ENCODE assay signal across 5 fruit fly cellular contexts in genomic region chrX:3774277-3774676, dm6.
TF ChIP-seq lines count a peak whose summit lies in the region.

No protein-coding gene starts in this region.

- TF ChIP-seq CTCF in whole organism, embryonic (GFP tag; optimal IDR thresholded peaks at IDR 0.05; lab: Kevin White, UChicago): peak; percentile 16

TF ChIP-seq in whole organism, adult, 20 proteins besides CTCF, POLR2A, EP300 and RAD21 (continues in another document):
- TF ChIP-seq Clk (GFP tag; optimal IDR thresholded peaks at IDR 0.05; lab: Kevin White, UChicago) (peak; percentile 75), cnc (optimal IDR thresholded peaks at IDR 0.05; lab: Kevin White, UChicago) (no peak), Mnt (GFP tag; optimal IDR thresholded peaks at IDR 0.05; lab: Kevin White, UChicago) (peak; percentile 83), cic (GFP tag; optimal IDR thresholded peaks at IDR 0.05; lab: Kevin White, UChicago) (peak; percentile 65), kay (GFP tag; lab: Kevin White, UChicago; ENCODE audit: borderline replicate concordance) (peak; percentile 89), CG5204 (GFP tag; optimal IDR thresholded peaks at IDR 0.05; lab: Kevin White, UChicago) (peak; percentile 84), CG12768 (GFP tag; optimal IDR thresholded peaks at IDR 0.05; lab: Kevin White, UChicago) (peak; percentile 81), CG11617 (GFP tag; optimal IDR thresholded peaks at IDR 0.05; lab: Kevin White, UChicago) (peak; percentile 93), Crg-1 (GFP tag; optimal IDR thresholded peaks at IDR 0.05; lab: Kevin White, UChicago) (peak; percentile 93), CG7101 (tag; optimal IDR thresholded peaks at IDR 0.05; lab: Kevin White, UChicago) (peak; percentile 99), CG14711 (tag; optimal IDR thresholded peaks at IDR 0.05; lab: Kevin White, UChicago) (peak; percentile 95), tj (GFP tag; optimal IDR thresholded peaks at IDR 0.05; lab: Kevin White, UChicago) (peak; percentile 84), CG33017 (tag; optimal IDR thresholded peaks at IDR 0.05; lab: Kevin White, UChicago) (peak; percentile 93), Hr96 (GFP tag; optimal IDR thresholded peaks at IDR 0.05; lab: Kevin White, UChicago) (peak; percentile 91), toe (GFP tag; optimal IDR thresholded peaks at IDR 0.05; lab: Kevin White, UChicago) (peak; percentile 74), CG7045 (GFP tag; optimal IDR thresholded peaks at IDR 0.05; lab: Kevin White, UChicago) (peak; percentile 88), ovo (GFP tag; optimal IDR thresholded peaks at IDR 0.05; lab: Kevin White, UChicago) (peak; percentile 81), pad (GFP tag; optimal IDR thresholded peaks at IDR 0.05; lab: Kevin White, UChicago) (peak; percentile 87)

TF ChIP-seq in whole organism, embryonic, 481 proteins besides CTCF, POLR2A, EP300 and RAD21 (continues in another document):
- TF ChIP-seq mld (GFP tag; IDR thresholded peaks at IDR 0.05; lab: Robert Waterston, UW; ENCODE audit: partially characterized antibody) (no peak), Meics (GFP tag; optimal IDR thresholded peaks at IDR 0.05; lab: Kevin White, UChicago) (peak; percentile 95), Dek (tag; optimal IDR thresholded peaks at IDR 0.05; lab: Kevin White, UChicago) (peak; percentile 94), klu (GFP tag; IDR thresholded peaks at IDR 0.05; lab: Robert Waterston, UW) (peak; percentile 83), trem (tag; optimal IDR thresholded peaks at IDR 0.05; lab: Kevin White, UChicago) (peak; percentile 40), bab2 (GFP tag; optimal IDR thresholded peaks at IDR 0.05; lab: Kevin White, UChicago) (peak; percentile 92), CG13775 (GFP tag; optimal IDR thresholded peaks at IDR 0.05; lab: Kevin White, UChicago) (peak; percentile 80), CG9817 (tag; optimal IDR thresholded peaks at IDR 0.05; lab: Kevin White, UChicago) (peak; percentile 94), CG14050 (GFP tag; IDR thresholded peaks at IDR 0.05; lab: Robert Waterston, UW) (peak; percentile 84), Vsx1 (GFP tag; optimal IDR thresholded peaks at IDR 0.05; lab: Kevin White, UChicago) (peak; percentile 61), MTF-1 (GFP tag; optimal IDR thresholded peaks at IDR 0.05; lab: Kevin White, UChicago; ENCODE audit: borderline replicate concordance) (peak; percentile 75), CG32767 (GFP tag; IDR thresholded peaks at IDR 0.05; lab: Robert Waterston, UW) (peak; percentile 90), NK7.1 (GFP tag; optimal IDR thresholded peaks at IDR 0.05; lab: Kevin White, UChicago) (peak; percentile 71), CG5245 (GFP tag; optimal IDR thresholded peaks at IDR 0.05; lab: Kevin White, UChicago) (peak; percentile 76), CG6175 (GFP tag; IDR thresholded peaks at IDR 0.05; lab: Robert Waterston, UW) (peak; percentile 89), ken (GFP tag; IDR thresholded peaks at IDR 0.05; lab: Robert Waterston, UW) (peak; percentile 79), CG12391 (tag; optimal IDR thresholded peaks at IDR 0.05; lab: Kevin White, UChicago) (peak; percentile 90), dm (GFP tag; optimal IDR thresholded peaks at IDR 0.05; lab: Kevin White, UChicago) (peak; percentile 66)

TF ChIP-seq in whole organism, prepupa, 60 proteins besides CTCF, POLR2A, EP300 and RAD21 (continues in another document):
- TF ChIP-seq CG15336 (GFP tag; IDR thresholded peaks at IDR 0.05; lab: Robert Waterston, UW) (peak; percentile 95), pdm3 (GFP tag; optimal IDR thresholded peaks at IDR 0.05; lab: Kevin White, UChicago) (peak; percentile 83), Sox102F (GFP tag; optimal IDR thresholded peaks at IDR 0.05; lab: Kevin White, UChicago) (peak; percentile 71), CG9139 (GFP tag; optimal IDR thresholded peaks at IDR 0.05; lab: Kevin White, UChicago) (no peak), lz (GFP tag; optimal IDR thresholded peaks at IDR 0.05; lab: Kevin White, UChicago) (peak; percentile 83), CG1621 (tag; optimal IDR thresholded peaks at IDR 0.05; lab: Kevin White, UChicago) (peak; percentile 46), CG10631 (GFP tag; optimal IDR thresholded peaks at IDR 0.05; lab: Kevin White, UChicago) (peak; percentile 77), OdsH (GFP tag; optimal IDR thresholded peaks at IDR 0.05; lab: Kevin White, UChicago) (peak; percentile 86), salr (GFP tag; optimal IDR thresholded peaks at IDR 0.05; lab: Kevin White, UChicago) (peak; percentile 0 to 49), CG11294 (GFP tag; IDR thresholded peaks at IDR 0.05; lab: Robert Waterston, UW) (peak; percentile 90), vri (GFP tag; optimal IDR thresholded peaks at IDR 0.05; lab: Kevin White, UChicago) (peak; percentile 75), Met (GFP tag; optimal IDR thresholded peaks at IDR 0.05; lab: Kevin White, UChicago) (peak; percentile 84), CG6808 (GFP tag; optimal IDR thresholded peaks at IDR 0.05; lab: Kevin White, UChicago) (peak; percentile 42), CG10669 (GFP tag; optimal IDR thresholded peaks at IDR 0.05; lab: Kevin White, UChicago) (peak; percentile 65), Sox15 (GFP tag; optimal IDR thresholded peaks at IDR 0.05; lab: Kevin White, UChicago) (peak; percentile 64), net (GFP tag; optimal IDR thresholded peaks at IDR 0.05; lab: Kevin White, UChicago) (peak; percentile 83), fd85E (GFP tag; optimal IDR thresholded peaks at IDR 0.05; lab: Kevin White, UChicago) (no peak), Lpt (GFP tag; optimal IDR thresholded peaks at IDR 0.05; lab: Kevin White, UChicago) (peak; percentile 79), CG8319 (GFP tag; optimal IDR thresholded peaks at IDR 0.05; lab: Kevin White, UChicago) (peak; percentile 63)

TF ChIP-seq in whole organism, pupa, 21 proteins besides CTCF, POLR2A, EP300 and RAD21:
- TF ChIP-seq CG12605 (GFP tag; IDR thresholded peaks at IDR 0.05; lab: Robert Waterston, UW): peak; percentile 83
- peak; percentile 69 for TF ChIP-seq CG8301 (tag; optimal IDR thresholded peaks at IDR 0.05; lab: Kevin White, UChicago)
- peak; percentile 71 for TF ChIP-seq CG15710 (tag; optimal IDR thresholded peaks at IDR 0.05; lab: Kevin White, UChicago)
- peak; percentile 41 for TF ChIP-seq Snoo (tag; optimal IDR thresholded peaks at IDR 0.05; lab: Kevin White, UChicago)
- no peak for TF ChIP-seq CG13204 (GFP tag; optimal IDR thresholded peaks at IDR 0.05; lab: Kevin White, UChicago)
- TF ChIP-seq Pif1B (GFP tag; optimal IDR thresholded peaks at IDR 0.05; lab: Kevin White, UChicago): peak; percentile 58
- TF ChIP-seq fd96Ca (GFP tag; IDR thresholded peaks at IDR 0.05; lab: Robert Waterston, UW): peak; percentile 58; the same call in 1 of the 3 replicates
- peak; percentile 95 for TF ChIP-seq Ets98B (GFP tag; IDR thresholded peaks at IDR 0.05; lab: Robert Waterston, UW)
- TF ChIP-seq CG14655 (GFP tag; optimal IDR thresholded peaks at IDR 0.05; lab: Kevin White, UChicago): peak; percentile 66
- peak; percentile 95 for TF ChIP-seq CG4496 (GFP tag; IDR thresholded peaks at IDR 0.05; lab: Robert Waterston, UW)
- peak; percentile 58 for TF ChIP-seq CG9948 (tag; optimal IDR thresholded peaks at IDR 0.05; lab: Kevin White, UChicago)
- TF ChIP-seq CG10348 (GFP tag; IDR thresholded peaks at IDR 0.05; lab: Robert Waterston, UW): peak; percentile 74
- TF ChIP-seq CG32121 (GFP tag; IDR thresholded peaks at IDR 0.05; lab: Robert Waterston, UW): peak; percentile 96
- peak; percentile 62 for TF ChIP-seq CG34367 (tag; optimal IDR thresholded peaks at IDR 0.05; lab: Kevin White, UChicago)
- peak; percentile 76 for TF ChIP-seq rn (GFP tag; IDR thresholded peaks at IDR 0.05; lab: Robert Waterston, UW)
- peak; percentile 61 for TF ChIP-seq CG17806 (tag; optimal IDR thresholded peaks at IDR 0.05; lab: Kevin White, UChicago)
- TF ChIP-seq Pif1A (GFP tag; optimal IDR thresholded peaks at IDR 0.05; lab: Kevin White, UChicago): peak; percentile 58
- no peak for TF ChIP-seq gl (tag; optimal IDR thresholded peaks at IDR 0.05; lab: Kevin White, UChicago)
- no peak for TF ChIP-seq EcR (GFP tag; optimal IDR thresholded peaks at IDR 0.05; lab: Kevin White, UChicago)
- TF ChIP-seq CG8159 (tag; optimal IDR thresholded peaks at IDR 0.05; lab: Kevin White, UChicago): peak; percentile 74
- TF ChIP-seq D1 (tag; optimal IDR thresholded peaks at IDR 0.05; lab: Kevin White, UChicago): no peak
TF ChIP-seq in whole organism, pupa: peak in this region for 17.

TF ChIP-seq in whole organism, wandering third instar larva, 38 proteins besides CTCF, POLR2A, EP300 and RAD21 (continues in another document):
- TF ChIP-seq Hnf4 (GFP tag; optimal IDR thresholded peaks at IDR 0.05; lab: Kevin White, UChicago) (peak; percentile 88), OdsH (GFP tag; optimal IDR thresholded peaks at IDR 0.05; lab: Kevin White, UChicago) (peak; percentile 92), Vsx2 (GFP tag; optimal IDR thresholded peaks at IDR 0.05; lab: Kevin White, UChicago; ENCODE audit: partially characterized antibody) (no peak), N (GFP tag; optimal IDR thresholded peaks at IDR 0.05; lab: Kevin White, UChicago) (no peak), dl (GFP tag; optimal IDR thresholded peaks at IDR 0.05; lab: Kevin White, UChicago; ENCODE audit: insufficient read depth in 1 of 2, partially characterized antibody in 2 of 2) (no peak), sv (GFP tag; optimal IDR thresholded peaks at IDR 0.05; lab: Kevin White, UChicago) (peak; percentile 83), lola (GFP tag; optimal IDR thresholded peaks at IDR 0.05; lab: Kevin White, UChicago) (no peak), CG32264 (GFP tag; optimal IDR thresholded peaks at IDR 0.05; lab: Kevin White, UChicago) (peak; percentile 50), woc (GFP tag; optimal IDR thresholded peaks at IDR 0.05; lab: Kevin White, UChicago) (peak; percentile 53), Dif (GFP tag; optimal IDR thresholded peaks at IDR 0.05; lab: Kevin White, UChicago; ENCODE audit: partially characterized antibody) (no peak), rgr (GFP tag; optimal IDR thresholded peaks at IDR 0.05; lab: Kevin White, UChicago) (peak; percentile 94), h (GFP tag; optimal IDR thresholded peaks at IDR 0.05; lab: Kevin White, UChicago) (peak; percentile 94), Mio (GFP tag; optimal IDR thresholded peaks at IDR 0.05; lab: Kevin White, UChicago) (peak; percentile 21), jim (GFP tag; optimal IDR thresholded peaks at IDR 0.05; lab: Kevin White, UChicago) (no peak), tai (GFP tag; optimal IDR thresholded peaks at IDR 0.05; lab: Kevin White, UChicago) (peak; percentile 74), Hr78 (GFP tag; optimal IDR thresholded peaks at IDR 0.05; lab: Kevin White, UChicago) (no peak), Rel (GFP tag; optimal IDR thresholded peaks at IDR 0.05; lab: Kevin White, UChicago) (no peak), Rel (tag; optimal IDR thresholded peaks at IDR 0.05; lab: Kevin White, UChicago) (peak; percentile 67), brk (GFP tag; optimal IDR thresholded peaks at IDR 0.05; lab: Kevin White, UChicago) (peak; percentile 69), Sp1 (GFP tag; optimal IDR thresholded peaks at IDR 0.05; lab: Kevin White, UChicago) (peak; percentile 82), dsf (GFP tag; optimal IDR thresholded peaks at IDR 0.05; lab: Kevin White, UChicago; ENCODE audit: borderline replicate concordance) (no peak), GATAd (GFP tag; optimal IDR thresholded peaks at IDR 0.05; lab: Kevin White, UChicago) (peak; percentile 53), pan (optimal IDR thresholded peaks at IDR 0.05; lab: Kevin White, UChicago) (no peak)
